Worm (Caenorhabditis elegans): Measurements from ENCODE around the gene Y39A1A.22.

The Y39A1A.22 gene

ce11 chrIII:10746406-10746807, 39.6 kb upstream of the Y39A1A.22 start:
- no peak for TF ChIP-seq unc-39 (tag; optimal IDR thresholded peaks at IDR 0.05)
- no peak for TF ChIP-seq nhr-21 (tag; optimal IDR thresholded peaks at IDR 0.05)
- TF ChIP-seq sma-9 (GFP tag; optimal IDR thresholded peaks at IDR 0.05), result no peak
- TF ChIP-seq sma-9 (tag; optimal IDR thresholded peaks at IDR 0.05), result no peak
- no peak for TF ChIP-seq nhr-77 (tag; optimal IDR thresholded peaks at IDR 0.05)
- no peak for TF ChIP-seq ztf-11 (tag; optimal IDR thresholded peaks at IDR 0.05)
- no peak for TF ChIP-seq ceh-82 (tag; optimal IDR thresholded peaks at IDR 0.05)
- no peak for TF ChIP-seq nhr-237 (tag; optimal IDR thresholded peaks at IDR 0.05)
- TF ChIP-seq nhr-23 (tag; optimal IDR thresholded peaks at IDR 0.05), result no peak
- TF ChIP-seq gmeb-1 (tag; optimal IDR thresholded peaks at IDR 0.05), result no peak
- TF ChIP-seq nhr-12 (tag; optimal IDR thresholded peaks at IDR 0.05), result no peak
- TF ChIP-seq lsy-2 (tag; optimal IDR thresholded peaks at IDR 0.05), result no peak
- TF ChIP-seq F13H6.1 (tag; optimal IDR thresholded peaks at IDR 0.05), result no peak
- TF ChIP-seq ztf-4 (tag; optimal IDR thresholded peaks at IDR 0.05), result no peak
- no peak for TF ChIP-seq mdl-1 (tag; optimal IDR thresholded peaks at IDR 0.05)
- no peak for TF ChIP-seq snpc-4 (tag; optimal IDR thresholded peaks at IDR 0.05)
- TF ChIP-seq C34F6.9 (tag; optimal IDR thresholded peaks at IDR 0.05), result no peak
- TF ChIP-seq sma-3 (GFP tag; optimal IDR thresholded peaks at IDR 0.05), result no peak
- no peak for TF ChIP-seq lin-13 (GFP tag; optimal IDR thresholded peaks at IDR 0.05)

ce11 chrIII:10742382-10742860, 35.6 kb upstream of the Y39A1A.22 start, which contains the start of the genes tbb-1 and rib-2:
Gene tbb-1 (minus strand): TSS chrIII:10742432.
Gene rib-2 (plus strand): TSS chrIII:10742810.
- peak; percentile 83 for TF ChIP-seq unc-55 (GFP tag; optimal IDR thresholded peaks at IDR 0.05)
- TF ChIP-seq ztf-1 (GFP tag; conservative IDR thresholded peaks at IDR 0.05), result no peak
- no peak for TF ChIP-seq ceh-16 (tag; optimal IDR thresholded peaks at IDR 0.05)
- TF ChIP-seq mab-5 (tag; optimal IDR thresholded peaks at IDR 0.05), result no peak
- TF ChIP-seq snpc-4 (tag; optimal IDR thresholded peaks at IDR 0.05), result peak; percentile 20
- TF ChIP-seq blmp-1 (tag; optimal IDR thresholded peaks at IDR 0.05; ENCODE audit: insufficient read depth), result peak; percentile 45
- no peak for TF ChIP-seq ztf-4 (tag; optimal IDR thresholded peaks at IDR 0.05)
- TF ChIP-seq zag-1 (tag; optimal IDR thresholded peaks at IDR 0.05), result peak; percentile 34
- no peak for TF ChIP-seq alr-1 (tag; optimal IDR thresholded peaks at IDR 0.05)
- TF ChIP-seq nhr-23 (tag; optimal IDR thresholded peaks at IDR 0.05), result no peak
- TF ChIP-seq nhr-25 (tag; optimal IDR thresholded peaks at IDR 0.05), result peak; percentile 66
- TF ChIP-seq gmeb-1 (tag; optimal IDR thresholded peaks at IDR 0.05), result peak; percentile 82
- peak; percentile 76 for TF ChIP-seq ama-1 (optimal IDR thresholded peaks at IDR 0.05)
- peak; percentile 17 for TF ChIP-seq egl-27 (tag; optimal IDR thresholded peaks at IDR 0.05)
- TF ChIP-seq sma-9 (GFP tag; optimal IDR thresholded peaks at IDR 0.05), result peak; percentile 65
- no peak for TF ChIP-seq sma-9 (tag; optimal IDR thresholded peaks at IDR 0.05)
- TF ChIP-seq lsy-2 (tag; optimal IDR thresholded peaks at IDR 0.05), result peak in 1 of 2 experiments; percentile 82
- TF ChIP-seq sem-4 (tag; optimal IDR thresholded peaks at IDR 0.05), result peak; percentile 54
- TF ChIP-seq nhr-129 (tag; optimal IDR thresholded peaks at IDR 0.05), result peak; percentile 59
- no peak for TF ChIP-seq nhr-10 (tag; optimal IDR thresholded peaks at IDR 0.05)
- peak in 1 of 2 experiments; percentile 72 for TF ChIP-seq mdl-1 (tag; optimal IDR thresholded peaks at IDR 0.05)
- TF ChIP-seq dmd-4 (tag; optimal IDR thresholded peaks at IDR 0.05), result no peak
- TF ChIP-seq skn-1 (tag; optimal IDR thresholded peaks at IDR 0.05), result peak; percentile 54
- TF ChIP-seq elt-3 (tag; optimal IDR thresholded peaks at IDR 0.05), result no peak
- no peak for TF ChIP-seq nhr-77 (tag; optimal IDR thresholded peaks at IDR 0.05)
- TF ChIP-seq lin-39 (tag; optimal IDR thresholded peaks at IDR 0.05), result no peak
- TF ChIP-seq nhr-6 (tag; optimal IDR thresholded peaks at IDR 0.05), result no peak
- no peak for TF ChIP-seq nhr-237 (tag; optimal IDR thresholded peaks at IDR 0.05)
- no peak for TF ChIP-seq mbf-1 (tag; optimal IDR thresholded peaks at IDR 0.05)
- peak; percentile 43 for TF ChIP-seq lin-11 (tag; optimal IDR thresholded peaks at IDR 0.05)
- TF ChIP-seq nhr-12 (tag; optimal IDR thresholded peaks at IDR 0.05), result no peak
- no peak for TF ChIP-seq unc-39 (tag; optimal IDR thresholded peaks at IDR 0.05)
- TF ChIP-seq lin-13 (GFP tag; optimal IDR thresholded peaks at IDR 0.05), result peak; percentile 80
- no peak for TF ChIP-seq ceh-82 (tag; optimal IDR thresholded peaks at IDR 0.05)
- peak; percentile 100 for TF ChIP-seq fos-1 (tag; optimal IDR thresholded peaks at IDR 0.05)
- no peak for TF ChIP-seq ztf-11 (tag; optimal IDR thresholded peaks at IDR 0.05)
- TF ChIP-seq nhr-21 (tag; optimal IDR thresholded peaks at IDR 0.05), result peak; percentile 48
- no peak for TF ChIP-seq ZK546.5 (tag; optimal IDR thresholded peaks at IDR 0.05)
- TF ChIP-seq F13H6.1 (tag; optimal IDR thresholded peaks at IDR 0.05), result peak; percentile 79
- peak; percentile 90 for TF ChIP-seq C34F6.9 (tag; optimal IDR thresholded peaks at IDR 0.05)
- peak; percentile 97 for TF ChIP-seq crh-2 (tag; optimal IDR thresholded peaks at IDR 0.05)
- no peak for TF ChIP-seq aly-2 (tag; optimal IDR thresholded peaks at IDR 0.05)
- peak; percentile 90 for TF ChIP-seq sma-3 (GFP tag; optimal IDR thresholded peaks at IDR 0.05)
- TF ChIP-seq elt-1 (tag; optimal IDR thresholded peaks at IDR 0.05), result no peak
- no peak for TF ChIP-seq Y55F3AM.14 (GFP tag; optimal IDR thresholded peaks at IDR 0.05)
- TF ChIP-seq unc-62 (GFP tag; optimal IDR thresholded peaks at IDR 0.05), result no peak
- no peak for TF ChIP-seq peb-1 (tag; optimal IDR thresholded peaks at IDR 0.05)
- TF ChIP-seq R02D3.7 (tag; optimal IDR thresholded peaks at IDR 0.05), result no peak
- no peak for TF ChIP-seq nhr-11 (tag; optimal IDR thresholded peaks at IDR 0.05)
